Worm (Caenorhabditis elegans) whole organism, young adult: ENCODE results near the gene pir-2.

ENCODE experiments used
- B0019.2 ChIP-seq: fragments of 200-800 bp; sonication (Bioruptor generic); conservative IDR thresholded peaks from 2 replicates; pipeline ENCODE4 v1.3.6; 2022; ENCODE audit warnings: missing genetic modification reagents, missing genetic modification characterization, missing compliant biosample characterization
- B0336.3 ChIP-seq: fragments of 200-800 bp; sonication (Bioruptor generic); IDR thresholded peaks from 2 replicates; pipeline ENCODE4 v1.3.6; 2022; ENCODE audit warnings: missing genetic modification characterization, missing compliant biosample characterization
- C17E4.6 ChIP-seq: fragments of 200-800 bp; sonication (Bioruptor generic); IDR thresholded peaks from 2 replicates; pipeline ENCODE4 v1.3.6; 2022; ENCODE audit warnings: missing genetic modification reagents, missing genetic modification characterization, missing compliant biosample characterization
- F10E7.11 ChIP-seq: sonication (generic microtip); optimal IDR thresholded peaks from 2 replicates; lab custom pipeline; 2017; ENCODE audit warnings: mild to moderate bottlenecking, missing genetic modification characterization, moderate library complexity, missing compliant biosample characterization
- F23B12.7 ChIP-seq: sonication (generic microtip); optimal IDR thresholded peaks from 2 replicates; lab custom pipeline; 2017; ENCODE audit warnings: missing genetic modification characterization, mild to moderate bottlenecking, missing compliant biosample characterization, antibody characterized with exemption, moderate library complexity; ENCODE audit not compliant: insufficient read depth
- F33H1.4 ChIP-seq: fragments of 200-800 bp; sonication (Bioruptor generic); IDR thresholded peaks from 2 replicates; pipeline ENCODE4 v1.3.6; 2022; ENCODE audit warnings: missing genetic modification reagents, missing genetic modification characterization, missing compliant biosample characterization
- F37B4.10 ChIP-seq: fragments of 200-800 bp; sonication (Bioruptor generic); IDR thresholded peaks from 2 replicates; pipeline ENCODE4 v1.3.6; 2022; ENCODE audit warnings: missing genetic modification characterization, missing compliant biosample characterization
- F49E8.2 ChIP-seq: sonication (generic microtip); optimal IDR thresholded peaks from 3 replicates; lab custom pipeline; 2017; ENCODE audit warnings: missing genetic modification characterization, mild to moderate bottlenecking, missing compliant biosample characterization, antibody characterized with exemption, moderate library complexity; ENCODE audit not compliant: insufficient read depth
- F52B5.7 ChIP-seq: sonication (generic microtip); optimal IDR thresholded peaks from 2 replicates; lab custom pipeline; 2016; ENCODE audit warnings: mild to moderate bottlenecking, missing genetic modification characterization, missing compliant biosample characterization
- F57A8.1 ChIP-seq: fragments of 200-800 bp; sonication (Bioruptor generic); optimal IDR thresholded peaks from 2 replicates; lab custom pipeline; 2018; ENCODE audit warnings: mild to moderate bottlenecking, missing genetic modification characterization, moderate library complexity, missing compliant biosample characterization
- F57C9.4 ChIP-seq: sonication (generic microtip); optimal IDR thresholded peaks from 2 replicates; lab custom pipeline; 2017; ENCODE audit warnings: mild to moderate bottlenecking, missing genetic modification characterization, missing compliant biosample characterization
- Y56A3A.18 ChIP-seq: fragments of 200-800 bp; sonication (Bioruptor generic); IDR thresholded peaks from 2 replicates; pipeline ENCODE4 v1.3.6; 2022; ENCODE audit warnings: missing genetic modification reagents, missing genetic modification characterization, missing compliant biosample characterization
- Y95B8A.8 ChIP-seq: fragments of 200-800 bp; sonication (Bioruptor generic); IDR thresholded peaks from 2 replicates; pipeline ENCODE4 v1.3.6; 2022; ENCODE audit warnings: missing genetic modification reagents, missing genetic modification characterization, missing compliant biosample characterization
- aptf-3 ChIP-seq: fragments of 200-800 bp; sonication (Bioruptor generic); IDR thresholded peaks from 2 replicates; pipeline ENCODE4 v1.3.6; 2022; ENCODE audit warnings: missing genetic modification characterization, missing compliant biosample characterization
- atf-7 ChIP-seq: sonication (generic microtip); optimal IDR thresholded peaks from 2 replicates; lab custom pipeline; 2017; ENCODE audit warnings: mild to moderate bottlenecking, missing genetic modification characterization, missing compliant biosample characterization
- attf-5 ChIP-seq: fragments of 200-800 bp; sonication (Bioruptor generic); optimal IDR thresholded peaks from 2 replicates; lab custom pipeline; 2018; ENCODE audit warnings: mild to moderate bottlenecking, missing genetic modification characterization, missing compliant biosample characterization
- cebp-1 ChIP-seq, 2 experiments: fragments of 200-800 bp in 1 of 2; sonication (Bioruptor generic) in 1 of 2; sonication (generic microtip) in 1 of 2; IDR thresholded peaks in 1 of 2; optimal IDR thresholded peaks in 1 of 2; 2 replicates each; pipeline versions ENCODE4 v1.3.6 to Lab custom; 2017 to 2022; ENCODE audit warnings: missing compliant biosample characterization in 2 of 2, missing genetic modification characterization in 2 of 2, mild to moderate bottlenecking in 1 of 2, missing genetic modification reagents in 1 of 2, moderate library complexity in 1 of 2
- cebp-2 ChIP-seq: fragments of 200-800 bp; sonication (Bioruptor generic); IDR thresholded peaks from 2 replicates; pipeline ENCODE4 v1.3.6; 2022; ENCODE audit warnings: missing genetic modification characterization, missing compliant biosample characterization
- ceh-40 ChIP-seq: fragments of 200-800 bp; sonication (Bioruptor generic); IDR thresholded peaks from 2 replicates; pipeline ENCODE4 v1.3.6; 2022; ENCODE audit warnings: missing genetic modification characterization, missing compliant biosample characterization
- chd-7 ChIP-seq: sonication (generic microtip); optimal IDR thresholded peaks from 2 replicates; lab custom pipeline; 2016; ENCODE audit warnings: mild to moderate bottlenecking, missing genetic modification characterization, moderate library complexity, missing compliant biosample characterization
- dpl-1 ChIP-seq: fragments of 150-350 bp; optimal IDR thresholded peaks from 2 replicates; lab custom pipeline; 2014; ENCODE audit warnings: missing biosample characterization, missing genetic modification reagents, missing genetic modification characterization
- egl-18 ChIP-seq: fragments of 200-800 bp; sonication (Bioruptor generic); IDR thresholded peaks from 2 replicates; pipeline ENCODE4 v1.3.6; 2022; ENCODE audit warnings: missing genetic modification reagents, missing genetic modification characterization, missing compliant biosample characterization
- egrh-3 ChIP-seq: fragments of 200-800 bp; sonication (Bioruptor generic); IDR thresholded peaks from 2 replicates; pipeline ENCODE4 v1.3.6; 2022; ENCODE audit warnings: missing genetic modification reagents, missing genetic modification characterization, missing compliant biosample characterization
- ekl-4 ChIP-seq: fragments of 200-800 bp; sonication (Bioruptor generic); IDR thresholded peaks from 2 replicates; pipeline ENCODE4 v1.3.6; 2022; ENCODE audit warnings: missing genetic modification reagents, missing genetic modification characterization, missing compliant biosample characterization
- ets-4 ChIP-seq: fragments of 200-800 bp; sonication (Bioruptor generic); optimal IDR thresholded peaks from 2 replicates; lab custom pipeline; 2018; ENCODE audit warnings: mild to moderate bottlenecking, missing genetic modification characterization, missing compliant biosample characterization
- gei-17 ChIP-seq: fragments of 200-800 bp; sonication (Bioruptor generic); optimal IDR thresholded peaks from 2 replicates; lab custom pipeline; 2018; ENCODE audit warnings: mild to moderate bottlenecking, missing genetic modification characterization, missing compliant biosample characterization
- hlh-12 ChIP-seq: sonication (generic microtip); optimal IDR thresholded peaks from 2 replicates; lab custom pipeline; 2016; ENCODE audit warnings: missing genetic modification characterization, missing compliant biosample characterization
- hmg-1.2 ChIP-seq: fragments of 200-800 bp; sonication (Bioruptor generic); IDR thresholded peaks from 2 replicates; pipeline ENCODE4 v1.3.6; 2022; ENCODE audit warnings: missing genetic modification reagents, missing genetic modification characterization, missing compliant biosample characterization
- hmg-20 ChIP-seq: fragments of 200-800 bp; sonication (Bioruptor generic); IDR thresholded peaks from 2 replicates; pipeline ENCODE4 v1.3.6; 2022; ENCODE audit warnings: missing genetic modification reagents, missing genetic modification characterization, missing compliant biosample characterization
- let-607 ChIP-seq, 2 experiments: fragments of 200-800 bp in 1 of 2; sonication (Bioruptor generic) in 1 of 2; sonication (generic microtip) in 1 of 2; optimal IDR thresholded peaks; 2 replicates each; lab custom pipeline; 2016 to 2018; ENCODE audit warnings: mild to moderate bottlenecking in 2 of 2, missing compliant biosample characterization in 2 of 2, missing genetic modification characterization in 2 of 2, moderate library complexity in 2 of 2, missing genotype in 1 of 2
- lin-54 ChIP-seq: fragments of 200-800 bp; sonication (Bioruptor generic); optimal IDR thresholded peaks from 2 replicates; lab custom pipeline; 2018; ENCODE audit warnings: mild to moderate bottlenecking, missing genetic modification characterization, missing compliant biosample characterization
- lir-1 ChIP-seq: fragments of 200-800 bp; sonication (Bioruptor generic); conservative IDR thresholded peaks from 2 replicates; pipeline ENCODE4 v1.3.6; 2022; ENCODE audit warnings: missing genetic modification reagents, missing genetic modification characterization, missing compliant biosample characterization
- lsl-1 ChIP-seq: fragments of 200-800 bp; sonication (Bioruptor generic); optimal IDR thresholded peaks from 2 replicates; lab custom pipeline; 2018; ENCODE audit warnings: mild to moderate bottlenecking, missing genetic modification characterization, moderate library complexity, missing compliant biosample characterization
- madf-6 ChIP-seq: fragments of 200-800 bp; sonication (Bioruptor generic); IDR thresholded peaks from 2 replicates; pipeline ENCODE4 v1.3.6; 2022; ENCODE audit warnings: missing genetic modification reagents, missing genetic modification characterization, missing compliant biosample characterization
- nfya-2 ChIP-seq: fragments of 200-800 bp; sonication (Bioruptor generic); IDR thresholded peaks from 2 replicates; pipeline ENCODE4 v1.3.6; 2022; ENCODE audit warnings: missing genetic modification reagents, missing genetic modification characterization, missing compliant biosample characterization
- nfyb-1 ChIP-seq: fragments of 200-800 bp; sonication (Bioruptor generic); IDR thresholded peaks from 2 replicates; pipeline ENCODE4 v1.3.6; 2022; ENCODE audit warnings: missing genetic modification reagents, missing genetic modification characterization, missing compliant biosample characterization
- nhr-179 ChIP-seq: sonication (generic microtip); optimal IDR thresholded peaks from 2 replicates; lab custom pipeline; 2016; ENCODE audit warnings: mild to moderate bottlenecking, missing genetic modification characterization, missing compliant biosample characterization
- nhr-80 ChIP-seq: sonication (generic microtip); optimal IDR thresholded peaks from 2 replicates; lab custom pipeline; 2016; ENCODE audit warnings: missing genetic modification characterization, missing compliant biosample characterization
- rcor-1 ChIP-seq: fragments of 200-800 bp; sonication (Bioruptor generic); IDR thresholded peaks from 2 replicates; pipeline ENCODE4 v1.3.6; 2022; ENCODE audit warnings: missing genetic modification reagents, missing genetic modification characterization, missing compliant biosample characterization
- rec-8 ChIP-seq, 2 experiments: sonication (generic microtip); optimal IDR thresholded peaks; 2 replicates each; lab custom pipeline; 2016; ENCODE audit warnings: mild to moderate bottlenecking in 2 of 2, missing genetic modification characterization in 2 of 2, missing genetic modification reagents in 2 of 2, missing genotype in 2 of 2, missing biosample characterization in 1 of 2, missing compliant biosample characterization in 1 of 2, moderate library complexity in 1 of 2
- rpc-1 ChIP-seq, 2 experiments: fragments of 150-350 bp in 1 of 2; sonication (generic microtip) in 1 of 2; optimal IDR thresholded peaks; 2 replicates each; lab custom pipeline; 2014 to 2018; ENCODE audit warnings: missing biosample characterization in 1 of 2, missing genetic modification characterization in 1 of 2, missing genetic modification reagents in 1 of 2, missing genotype in 1 of 2
- snpc-3.4 ChIP-seq: sonication (generic microtip); optimal IDR thresholded peaks from 2 replicates; lab custom pipeline; 2017; ENCODE audit warnings: missing genetic modification characterization, mild to moderate bottlenecking, missing compliant biosample characterization, antibody characterized with exemption, moderate library complexity, missing genotype, missing genetic modification reagents
- snpc-4 ChIP-seq, 5 experiments: fragments of 150-350 bp in 1 of 5; sonication (generic microtip) in 4 of 5; optimal IDR thresholded peaks; 2 replicates each; lab custom pipeline; 2014 to 2018; ENCODE audit warnings: missing genetic modification characterization in 5 of 5, missing biosample characterization in 3 of 5, antibody characterized with exemption in 2 of 5, mild to moderate bottlenecking in 2 of 5, missing compliant biosample characterization in 2 of 5, missing genotype in 2 of 5, moderate library complexity in 2 of 5, missing genetic modification reagents in 1 of 5
- tlf-1 ChIP-seq: fragments of 200-800 bp; sonication (Bioruptor generic); optimal IDR thresholded peaks from 2 replicates; lab custom pipeline; 2018; ENCODE audit warnings: mild to moderate bottlenecking, missing genetic modification characterization, missing compliant biosample characterization
- unc-130 ChIP-seq: sonication (generic microtip); optimal IDR thresholded peaks from 2 replicates; lab custom pipeline; 2016; ENCODE audit warnings: missing genetic modification reagents, missing genetic modification characterization, missing compliant biosample characterization
- zfh-2 ChIP-seq: fragments of 200-800 bp; sonication (Bioruptor generic); conservative IDR thresholded peaks from 2 replicates; pipeline ENCODE4 v1.3.6; 2022; ENCODE audit warnings: missing genetic modification reagents, missing genetic modification characterization, missing compliant biosample characterization
- ztf-26 ChIP-seq: sonication (generic microtip); optimal IDR thresholded peaks from 2 replicates; lab custom pipeline; 2017; ENCODE audit warnings: missing genetic modification characterization, missing compliant biosample characterization

The pir-2 gene

DNA sequence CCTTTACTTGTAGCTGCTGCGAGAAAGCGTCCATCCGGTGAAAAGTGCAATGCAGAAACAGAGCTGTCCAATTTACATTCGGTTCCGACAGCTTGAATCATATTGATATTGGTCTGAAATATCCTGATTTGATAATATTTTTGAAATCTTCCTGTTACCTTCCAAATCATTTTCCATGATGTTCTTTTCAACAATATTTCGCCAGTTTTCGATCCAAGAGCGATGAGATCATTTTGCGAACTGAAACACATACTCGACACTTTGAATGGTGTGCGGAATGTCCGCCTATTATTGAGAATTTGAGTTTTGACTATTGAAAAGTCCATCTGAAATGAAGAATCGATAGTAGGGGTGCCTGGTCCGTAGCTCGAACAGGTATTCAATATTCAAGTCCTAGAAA is 2.3 kb downstream of the pir-2 start, which contains the start of gene emb-30 (continued):
- TF ChIP-seq hmg-20 (no peak), rpc-1 (optimal IDR thresholded peaks at IDR 0.05; lab: Kevin White, UChicago) (no peak), rpc-1 (tag; optimal IDR thresholded peaks at IDR 0.05; lab: Kevin White, UChicago) (no peak), egl-18 (no peak), F37B4.10 (GFP tag; lab: Robert Waterston, UW) (0 out of 2 replicates have a peak, but pooled peaks have one; percentile 56), lin-54 (GFP tag; lab: Kevin White, UChicago) (peak; percentile 10), attf-5 (GFP tag; lab: Kevin White, UChicago) (no peak), lsl-1 (GFP tag; lab: Kevin White, UChicago) (no peak), madf-6 (GFP tag; lab: Robert Waterston, UW) (peak; percentile 35), F49E8.2 (peak; percentile 19), let-607 (tag; optimal IDR thresholded peaks at IDR 0.05; lab: Kevin White, UChicago) (no peak), snpc-4 (GFP tag; optimal IDR thresholded peaks at IDR 0.05; lab: Kevin White, UChicago) (no peak), snpc-4 (tag; optimal IDR thresholded peaks at IDR 0.05; lab: Kevin White, UChicago) (no peak), hmg-1.2 (GFP tag; lab: Robert Waterston, UW) (no peak), nfya-2 (GFP tag; lab: Robert Waterston, UW) (no peak), F52B5.7 (tag; lab: Kevin White, UChicago) (no peak), F10E7.11 (tag; lab: Kevin White, UChicago) (no peak), lir-1 (GFP tag; lab: Robert Waterston, UW) (no peak), nfyb-1 (GFP tag; lab: Robert Waterston, UW) (no peak), B0019.2 (GFP tag; lab: Robert Waterston, UW) (no peak), ets-4 (GFP tag; lab: Kevin White, UChicago) (no peak), aptf-3 (GFP tag; lab: Robert Waterston, UW) (no peak), Y95B8A.8 (GFP tag; lab: Robert Waterston, UW) (no peak), zfh-2 (no peak), gei-17 (GFP tag; lab: Kevin White, UChicago) (no peak), nhr-179 (tag; lab: Kevin White, UChicago) (no peak), cebp-1 (GFP tag; IDR thresholded peaks at IDR 0.05; lab: Robert Waterston, UW) (no peak), cebp-1 (tag; optimal IDR thresholded peaks at IDR 0.05; lab: Kevin White, UChicago) (peak; percentile 28), snpc-3.4 (tag; lab: Kevin White, UChicago) (no peak), ceh-40 (GFP tag; lab: Robert Waterston, UW) (no peak), tlf-1 (GFP tag; lab: Kevin White, UChicago) (no peak), rec-8 (tag; optimal IDR thresholded peaks at IDR 0.05; lab: Kevin White, UChicago) (no peak), hlh-12 (no peak), cebp-2 (GFP tag; lab: Robert Waterston, UW) (no peak), ekl-4 (GFP tag; lab: Robert Waterston, UW) (no peak), ztf-26 (no peak), egrh-3 (GFP tag; lab: Robert Waterston, UW) (no peak), F57A8.1 (GFP tag; lab: Kevin White, UChicago) (no peak), F23B12.7 (tag; lab: Kevin White, UChicago) (no peak), nhr-80 (tag; lab: Kevin White, UChicago) (no peak), B0336.3 (GFP tag; lab: Robert Waterston, UW) (no peak), F57C9.4 (tag; lab: Kevin White, UChicago) (no peak), C17E4.6 (no peak), F33H1.4 (0 out of 2 replicates have a peak, but pooled peaks have one; percentile 13), dpl-1 (no peak), unc-130 (no peak), rcor-1 (GFP tag; lab: Robert Waterston, UW) (no peak), chd-7 (tag; lab: Kevin White, UChicago) (peak; percentile 1), atf-7 (tag; lab: Kevin White, UChicago) (no peak), Y56A3A.18 (GFP tag; lab: Robert Waterston, UW) (peak; percentile 76; the same call in 1 of the 2 replicates)
